Worm (Caenorhabditis elegans) whole organism, L4/young adult: Measurements from ENCODE around the gene C16A11.2.

Experiments used
- dao-5 ChIP-seq: sonication (generic microtip); optimal IDR thresholded peaks from 2 replicates; lab custom pipeline; 2016; ENCODE audit warnings: missing genotype, missing genetic modification characterization, moderate library complexity, missing compliant biosample characterization
- him-1 ChIP-seq: sonication (generic microtip); optimal IDR thresholded peaks from 2 replicates; lab custom pipeline; 2016; ENCODE audit warnings: missing genotype, missing genetic modification reagents, missing genetic modification characterization, missing compliant biosample characterization

- TF ChIP-seq dao-5 (no peak), him-1 (tag; lab: Kevin White, UChicago) (no peak)
Observed at ce11 chrII:4222469-4222868, 15.5 kb upstream of the C16A11.2 start.
